Worm (Caenorhabditis elegans) whole organism, mixed stage, embryonic: ENCODE measurements around the gene srx-130.

ENCODE experiments used
- M03D4.4 ChIP-seq: sonication (generic microtip); optimal IDR thresholded peaks from 2 replicates; lab custom pipeline; 2017; ENCODE audit warnings: mild to moderate bottlenecking, missing genetic modification characterization, missing compliant biosample characterization
- ceh-83 ChIP-seq: fragments of 200-800 bp; sonication (Bioruptor generic); optimal IDR thresholded peaks from 2 replicates; lab custom pipeline; 2018; ENCODE audit warnings: mild to moderate bottlenecking, missing genetic modification characterization, missing compliant biosample characterization
- lin-13 ChIP-seq: fragments of 150-350 bp; optimal IDR thresholded peaks from 2 replicates; lab custom pipeline; 2014; ENCODE audit warnings: missing biosample characterization, missing genetic modification characterization
- mep-1 ChIP-seq: fragments of 150-350 bp; optimal IDR thresholded peaks from 2 replicates; lab custom pipeline; 2017; ENCODE audit warnings: missing biosample characterization, missing genetic modification reagents, missing genetic modification characterization, inconsistent platforms
- nhr-12 ChIP-seq: fragments of 150-350 bp; optimal IDR thresholded peaks from 2 replicates; lab custom pipeline; 2014; ENCODE audit warnings: missing biosample characterization, missing genetic modification characterization
- nhr-237 ChIP-seq: fragments of 150-350 bp; optimal IDR thresholded peaks from 2 replicates; lab custom pipeline; 2014; ENCODE audit warnings: missing biosample characterization, missing genetic modification characterization
- pha-4 ChIP-seq: fragments of 150-350 bp; optimal IDR thresholded peaks from 2 replicates; lab custom pipeline; 2018; ENCODE audit warnings: missing biosample characterization, missing genetic modification reagents, missing genetic modification characterization
- unc-39 ChIP-seq: fragments of 150-350 bp; optimal IDR thresholded peaks from 2 replicates; lab custom pipeline; 2014; ENCODE audit warnings: missing biosample characterization, missing genetic modification characterization
- ztf-11 ChIP-seq: fragments of 150-350 bp; optimal IDR thresholded peaks from 2 replicates; lab custom pipeline; 2014; ENCODE audit warnings: missing biosample characterization, missing genetic modification characterization

DNA sequence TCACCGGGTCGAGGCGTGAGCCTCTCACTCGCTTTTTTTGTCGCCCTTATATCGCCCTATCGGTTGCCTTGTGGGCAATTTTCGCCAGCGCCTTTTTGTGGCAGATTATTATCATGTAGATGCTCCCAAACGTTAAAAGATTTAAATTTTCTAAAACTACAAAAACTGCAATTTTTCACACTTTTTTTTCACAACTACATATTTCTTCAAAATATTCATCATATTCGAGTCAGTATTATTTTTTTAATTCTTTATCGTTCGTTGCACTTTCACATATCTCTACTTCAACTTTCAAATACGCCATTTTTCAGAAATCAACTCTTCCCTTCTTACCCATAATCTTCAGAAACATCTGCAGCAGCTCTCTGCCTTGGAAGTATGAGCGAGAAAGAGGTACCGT lies 30.3 kb upstream of the srx-130 start, which contains the start of gene ceh-24:
- TF ChIP-seq nhr-12 (no peak), ceh-83 (GFP tag; lab: Kevin White, UChicago) (no peak), nhr-237 (no peak), lin-13 (no peak), unc-39 (tag; lab: Kevin White, UChicago) (no peak), M03D4.4 (tag; lab: Kevin White, UChicago) (no peak), pha-4 (tag; lab: Kevin White, UChicago) (no peak), ztf-11 (tag; lab: Kevin White, UChicago) (no peak), mep-1 (tag; lab: Kevin White, UChicago) (no peak)
